Worm (Caenorhabditis elegans) whole organism, L2 larva: ENCODE data around the gene stdh-3.

Source experiments
- R02D3.7 ChIP-seq: fragments of 150-350 bp; optimal IDR thresholded peaks from 2 replicates; lab custom pipeline; 2014; ENCODE audit warnings: missing biosample characterization, missing genetic modification characterization
- egl-27 ChIP-seq: sonication (generic microtip); optimal IDR thresholded peaks from 3 replicates; lab custom pipeline; 2017; ENCODE audit warnings: missing biosample characterization, missing genetic modification reagents, missing genetic modification characterization
- elt-3 ChIP-seq: sonication (generic microtip); optimal IDR thresholded peaks from 2 replicates; lab custom pipeline; 2017; ENCODE audit warnings: missing biosample characterization, missing genetic modification characterization
- fos-1 ChIP-seq: fragments of 150-350 bp; optimal IDR thresholded peaks from 2 replicates; lab custom pipeline; 2014; ENCODE audit warnings: missing biosample characterization, missing genetic modification characterization
- nhr-11 ChIP-seq: fragments of 150-350 bp; optimal IDR thresholded peaks from 2 replicates; lab custom pipeline; 2014; ENCODE audit warnings: missing biosample characterization, missing genetic modification characterization
- nhr-77 ChIP-seq: fragments of 150-350 bp; optimal IDR thresholded peaks from 2 replicates; lab custom pipeline; 2014; ENCODE audit warnings: missing biosample characterization, missing genetic modification characterization
- peb-1 ChIP-seq: fragments of 150-350 bp; optimal IDR thresholded peaks from 2 replicates; lab custom pipeline; 2014; ENCODE audit warnings: missing biosample characterization, missing genetic modification characterization
- skn-1 ChIP-seq: sonication (generic microtip); optimal IDR thresholded peaks from 2 replicates; lab custom pipeline; 2017; ENCODE audit warnings: missing biosample characterization, missing genetic modification characterization
- unc-39 ChIP-seq: fragments of 150-350 bp; optimal IDR thresholded peaks from 2 replicates; lab custom pipeline; 2014; ENCODE audit warnings: missing biosample characterization, missing genetic modification characterization
- unc-55 ChIP-seq: fragments of 150-350 bp; sonication (generic microtip); optimal IDR thresholded peaks from 3 replicates; lab custom pipeline; 2014; ENCODE audit warnings: missing biosample characterization, missing genetic modification reagents, missing genetic modification characterization
- zag-1 ChIP-seq: fragments of 150-350 bp; optimal IDR thresholded peaks from 2 replicates; lab custom pipeline; 2014; ENCODE audit warnings: missing biosample characterization, missing genetic modification characterization

ce11 chrV:13899213-13899612 is 5.2 kb upstream of the stdh-3 start, which contains the start of gene oac-3:
- TF ChIP-seq R02D3.7 (tag; lab: Kevin White, UChicago) (no peak), nhr-11 (no peak), nhr-77 (tag; lab: Kevin White, UChicago) (no peak), zag-1 (tag; lab: Kevin White, UChicago) (no peak), peb-1 (tag; lab: Kevin White, UChicago) (no peak), unc-39 (tag; lab: Kevin White, UChicago) (no peak), unc-55 (GFP tag; lab: Kevin White, UChicago) (no peak), skn-1 (tag; lab: Kevin White, UChicago) (no peak), fos-1 (tag; lab: Kevin White, UChicago) (no peak), egl-27 (tag; lab: Kevin White, UChicago) (no peak), elt-3 (no peak)
